Fruit fly (Drosophila melanogaster) whole organism, pupa: Measurements from ENCODE around the gene CG42489.

Experiments used
- CG15710 ChIP-seq: fragments of 200-800 bp; sonication (Bioruptor generic); optimal IDR thresholded peaks from 2 replicates; lab custom pipeline; 2018; ENCODE audit warnings: missing biosample characterization, mild to moderate bottlenecking, missing genetic modification characterization, moderate library complexity
- CG17806 ChIP-seq: fragments of 200-800 bp; sonication (Bioruptor generic); optimal IDR thresholded peaks from 2 replicates; lab custom pipeline; 2018; ENCODE audit warnings: missing biosample characterization, mild to moderate bottlenecking, missing genetic modification characterization, moderate library complexity
- D1 ChIP-seq: fragments of 200-800 bp; sonication (Bioruptor generic); optimal IDR thresholded peaks from 2 replicates; lab custom pipeline; 2018; ENCODE audit warnings: missing biosample characterization, mild to moderate bottlenecking, missing genetic modification characterization, moderate library complexity
- EcR ChIP-seq: fragments of 200-800 bp; sonication (Bioruptor generic); optimal IDR thresholded peaks from 3 replicates; lab custom pipeline; 2019; ENCODE audit warnings: missing biosample characterization, missing genetic modification characterization, mild to moderate bottlenecking, moderate library complexity, missing genetic modification reagents

dm6 chr3R:8652731-8653130 lies 1.8 kb downstream of the CG42489 start, which contains the start of the genes Sys1 and Dhod:
- TF ChIP-seq CG17806 (tag; lab: Kevin White, UChicago) (peak; percentile 61), D1 (tag; lab: Kevin White, UChicago) (no peak), EcR (GFP tag; lab: Kevin White, UChicago) (no peak), CG15710 (tag; lab: Kevin White, UChicago) (peak; percentile 53)
